Worm (Caenorhabditis elegans) whole organism, midembryonic: ENCODE data around the gene Y5H2A.4.

ENCODE experiments used
- flt-1 ChIP-seq: fragments of 200-800 bp; sonication (Bioruptor generic); IDR thresholded peaks from 2 replicates; pipeline ENCODE4 v1.3.6; 2022; ENCODE audit warnings: missing genetic modification characterization, missing compliant biosample characterization
- ref-1 ChIP-seq: fragments of 200-800 bp; sonication (Bioruptor generic); conservative IDR thresholded peaks from 2 replicates; pipeline ENCODE4 v1.3.6; 2022; ENCODE audit warnings: missing genetic modification reagents, missing genetic modification characterization, missing compliant biosample characterization
- tab-1 ChIP-seq: fragments of 200-800 bp; sonication (Bioruptor generic); IDR thresholded peaks from 2 replicates; pipeline ENCODE4 v1.3.6; 2022; ENCODE audit warnings: missing genetic modification characterization, missing compliant biosample characterization

DNA sequence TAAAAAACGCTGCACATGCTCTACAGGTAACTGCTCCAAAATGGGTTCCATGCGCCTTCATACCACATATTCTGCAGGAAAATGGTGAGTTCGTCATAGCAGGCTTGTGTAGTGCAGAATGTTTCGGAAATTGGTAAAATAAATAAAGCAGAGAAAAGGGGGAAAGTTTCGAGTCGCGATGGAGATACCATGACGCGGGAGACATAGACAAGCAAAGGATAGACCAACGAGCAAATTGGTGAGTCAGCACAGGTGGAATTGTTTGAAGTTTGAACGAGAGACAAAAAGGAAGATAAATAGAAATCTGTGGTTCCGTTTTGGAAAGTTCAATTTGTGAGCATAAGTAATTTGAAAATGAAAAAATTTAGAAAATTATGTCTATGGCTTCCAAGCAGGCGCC is 16.2 kb upstream of the Y5H2A.4 start, which contains the start of gene nhr-225:
- no peak for TF ChIP-seq ref-1 (GFP tag; lab: Robert Waterston, UW)
- no peak for TF ChIP-seq flt-1 (GFP tag; lab: Robert Waterston, UW)
- TF ChIP-seq tab-1 (GFP tag; lab: Robert Waterston, UW), result no peak
